Worm (Caenorhabditis elegans) whole organism, early embryonic: Measurements from ENCODE around the gene cka-1.

Experiments used
- ama-1 ChIP-seq: fragments of 150-350 bp; optimal IDR thresholded peaks from 2 replicates; lab custom pipeline; 2014
- ets-7 ChIP-seq: sonication (generic microtip); optimal IDR thresholded peaks from 2 replicates; lab custom pipeline; 2016; ENCODE audit warnings: missing genotype, missing genetic modification characterization, missing compliant biosample characterization
- flt-1 ChIP-seq: fragments of 200-800 bp; sonication (Bioruptor generic); IDR thresholded peaks from 2 replicates; pipeline ENCODE4 v1.3.6; 2022; ENCODE audit warnings: missing genetic modification characterization, missing compliant biosample characterization
- hmbx-1 ChIP-seq: sonication (generic microtip); optimal IDR thresholded peaks from 2 replicates; lab custom pipeline; 2016; ENCODE audit warnings: mild to moderate bottlenecking, missing genetic modification characterization, missing compliant biosample characterization
- hmg-4 ChIP-seq: fragments of 200-800 bp; sonication (Bioruptor generic); optimal IDR thresholded peaks from 2 replicates; lab custom pipeline; 2018; ENCODE audit warnings: mild to moderate bottlenecking, missing genetic modification characterization, missing compliant biosample characterization
- hnd-1 ChIP-seq: sonication (generic microtip); optimal IDR thresholded peaks from 2 replicates; lab custom pipeline; 2016; ENCODE audit warnings: missing genetic modification characterization, missing compliant biosample characterization
- pes-1 ChIP-seq: fragments of 200-800 bp; sonication (Bioruptor generic); IDR thresholded peaks from 2 replicates; pipeline ENCODE4 v1.3.6; 2022; ENCODE audit warnings: missing genetic modification reagents, missing genetic modification characterization, missing compliant biosample characterization
- tbx-37 ChIP-seq: fragments of 200-800 bp; sonication (Bioruptor generic); conservative IDR thresholded peaks from 2 replicates; pipeline ENCODE4 v1.3.6; 2022; ENCODE audit warnings: missing genetic modification reagents, missing genetic modification characterization, missing compliant biosample characterization

DNA sequence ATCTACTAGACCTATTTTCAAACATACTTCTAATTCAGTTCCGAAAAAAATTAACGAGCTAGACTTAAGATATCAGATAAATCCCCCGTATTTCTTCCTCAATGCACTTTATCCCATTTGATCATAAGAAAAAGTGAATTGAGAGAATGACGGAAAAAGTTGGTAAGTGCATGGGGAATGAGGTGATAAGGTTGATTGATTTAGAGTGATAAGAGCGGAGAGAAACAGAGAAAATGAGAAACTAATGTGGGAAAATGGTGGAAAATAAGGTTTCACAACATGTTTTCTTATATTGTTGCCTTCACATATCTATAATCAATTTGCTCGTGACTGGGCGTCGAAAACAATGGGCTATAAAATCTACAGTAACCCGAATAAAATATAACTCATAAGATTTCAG is 1.7 kb downstream of the cka-1 start:
- TF ChIP-seq ets-7 (no peak), tbx-37 (no peak), hmbx-1 (tag; lab: Kevin White, UChicago) (no peak), flt-1 (GFP tag; lab: Robert Waterston, UW) (no peak), hmg-4 (GFP tag; lab: Kevin White, UChicago) (no peak), hnd-1 (tag; lab: Kevin White, UChicago) (no peak), ama-1 (lab: Kevin White, UChicago) (no peak), pes-1 (GFP tag; lab: Robert Waterston, UW) (no peak)
